Worm (Caenorhabditis elegans) whole organism, L1 larva: ENCODE results near the gene acs-19.
"Not testable (repeated sequence)": the region's sequence is repeated elsewhere in the genome, so short reads cannot be mapped to it uniquely, and the experiment has no call there.

Source experiments
- C04F5.9 ChIP-seq: sonication (generic microtip); optimal IDR thresholded peaks from 2 replicates; lab custom pipeline; 2016; ENCODE audit warnings: missing genetic modification characterization, missing compliant biosample characterization
- C16A3.4 ChIP-seq: fragments of 150-350 bp; optimal IDR thresholded peaks from 2 replicates; lab custom pipeline; 2014; ENCODE audit warnings: missing biosample characterization, missing genetic modification characterization
- C34B4.2 ChIP-seq: sonication (generic microtip); optimal IDR thresholded peaks from 2 replicates; lab custom pipeline; 2017; ENCODE audit warnings: mild to moderate bottlenecking, missing genetic modification characterization, missing compliant biosample characterization
- F16B12.6 ChIP-seq: fragments of 150-350 bp; optimal IDR thresholded peaks from 2 replicates; lab custom pipeline; 2014; ENCODE audit warnings: missing biosample characterization, missing genetic modification characterization
- alr-1 ChIP-seq: fragments of 200-800 bp; sonication (Bioruptor generic); optimal IDR thresholded peaks from 2 replicates; lab custom pipeline; 2018; ENCODE audit warnings: borderline replicate concordance, mild to moderate bottlenecking, missing genetic modification characterization, missing compliant biosample characterization
- blmp-1 ChIP-seq: fragments of 150-350 bp; optimal IDR thresholded peaks from 2 replicates; lab custom pipeline; 2014; ENCODE audit warnings: missing biosample characterization, missing genetic modification characterization
- dpl-1 ChIP-seq, 3 experiments: fragments of 150-350 bp in 2 of 3; sonication (generic microtip) in 1 of 3; optimal IDR thresholded peaks; 2 replicates each; lab custom pipeline; 2014 to 2017; ENCODE audit warnings: missing biosample characterization in 3 of 3, missing genetic modification characterization in 3 of 3, missing genetic modification reagents in 3 of 3
- efl-1 ChIP-seq, 4 experiments: fragments of 150-350 bp; optimal IDR thresholded peaks in 3 of 4; peaks in 1 of 4; 1 replicate in 1 of 4; 2 replicates in 3 of 4; lab custom pipeline; 2014; ENCODE audit warnings: missing biosample characterization in 2 of 4, missing genetic modification characterization in 2 of 4, missing genetic modification reagents in 2 of 4
- efl-3 ChIP-seq: fragments of 200-800 bp; sonication (Bioruptor generic); optimal IDR thresholded peaks from 2 replicates; lab custom pipeline; 2018; ENCODE audit warnings: mild to moderate bottlenecking, missing genetic modification characterization, missing compliant biosample characterization
- egl-27 ChIP-seq, 2 experiments: fragments of 150-350 bp in 1 of 2; sonication (generic microtip); optimal IDR thresholded peaks; 3 replicates each; lab custom pipeline; 2017 to 2018; ENCODE audit warnings: missing biosample characterization in 2 of 2, missing genetic modification characterization in 2 of 2, missing genetic modification reagents in 2 of 2
- elt-2 ChIP-seq: sonication (generic microtip); optimal IDR thresholded peaks from 2 replicates; lab custom pipeline; 2016; ENCODE audit warnings: missing genetic modification characterization, mild to moderate bottlenecking, inconsistent platforms, missing compliant biosample characterization, missing genetic modification reagents
- fkh-8 ChIP-seq: sonication (generic microtip); optimal IDR thresholded peaks from 2 replicates; lab custom pipeline; 2016; ENCODE audit warnings: mild to moderate bottlenecking, missing genetic modification characterization, missing compliant biosample characterization
- fos-1 ChIP-seq: fragments of 150-350 bp; optimal IDR thresholded peaks from 2 replicates; lab custom pipeline; 2014; ENCODE audit warnings: missing biosample characterization, missing genetic modification characterization
- hlh-17 ChIP-seq: fragments of 200-800 bp; sonication (Bioruptor generic); optimal IDR thresholded peaks from 2 replicates; lab custom pipeline; 2018; ENCODE audit warnings: missing genetic modification characterization, mild to moderate bottlenecking, missing compliant biosample characterization, moderate library complexity, borderline replicate concordance
- hpl-2 ChIP-seq: fragments of 150-350 bp; optimal IDR thresholded peaks from 2 replicates; lab custom pipeline; 2014; ENCODE audit warnings: missing biosample characterization, missing genetic modification reagents, missing genetic modification characterization
- irx-1 ChIP-seq: sonication (generic microtip); optimal IDR thresholded peaks from 2 replicates; lab custom pipeline; 2016; ENCODE audit warnings: missing genetic modification characterization, missing compliant biosample characterization
- lin-14 ChIP-seq: fragments of 200-800 bp; sonication (Bioruptor generic); optimal IDR thresholded peaks from 2 replicates; lab custom pipeline; 2018; ENCODE audit warnings: mild to moderate bottlenecking, missing genetic modification characterization, moderate library complexity, missing compliant biosample characterization
- lin-39 ChIP-seq: fragments of 150-350 bp; optimal IDR thresholded peaks from 2 replicates; lab custom pipeline; 2014; ENCODE audit warnings: missing biosample characterization, missing genetic modification reagents, missing genetic modification characterization
- mdl-1 ChIP-seq, 2 experiments: fragments of 150-350 bp; optimal IDR thresholded peaks; 2 replicates each; lab custom pipeline; 2014 to 2017; ENCODE audit warnings: missing biosample characterization in 2 of 2, missing genetic modification characterization in 2 of 2, inconsistent platforms in 1 of 2
- mef-2 ChIP-seq: fragments of 150-350 bp; optimal IDR thresholded peaks from 2 replicates; lab custom pipeline; 2014; ENCODE audit warnings: missing biosample characterization, missing genetic modification characterization
- nhr-11 ChIP-seq: fragments of 150-350 bp; optimal IDR thresholded peaks from 2 replicates; lab custom pipeline; 2014; ENCODE audit warnings: missing biosample characterization, missing genetic modification characterization
- nhr-19 ChIP-seq: fragments of 200-800 bp; sonication (Bioruptor generic); conservative IDR thresholded peaks from 2 replicates; pipeline ENCODE4 v1.3.6; 2022; ENCODE audit warnings: missing genetic modification characterization, missing compliant biosample characterization
- nhr-20 ChIP-seq: sonication (generic microtip); optimal IDR thresholded peaks from 2 replicates; lab custom pipeline; 2016; ENCODE audit warnings: mild to moderate bottlenecking, missing genetic modification characterization, missing compliant biosample characterization
- nhr-237 ChIP-seq: fragments of 150-350 bp; optimal IDR thresholded peaks from 2 replicates; lab custom pipeline; 2014; ENCODE audit warnings: missing biosample characterization, missing genetic modification characterization
- pax-3 ChIP-seq: fragments of 200-800 bp; sonication (Bioruptor generic); optimal IDR thresholded peaks from 2 replicates; lab custom pipeline; 2018; ENCODE audit warnings: mild to moderate bottlenecking, missing genetic modification characterization, moderate library complexity, missing compliant biosample characterization
- snu-23 ChIP-seq: sonication (generic microtip); optimal IDR thresholded peaks from 2 replicates; lab custom pipeline; 2016; ENCODE audit warnings: missing genetic modification characterization, missing compliant biosample characterization
- sox-4 ChIP-seq: sonication (generic microtip); optimal IDR thresholded peaks from 2 replicates; lab custom pipeline; 2016; ENCODE audit warnings: missing genetic modification characterization, missing compliant biosample characterization
- tbx-2 ChIP-seq: sonication (generic microtip); optimal IDR thresholded peaks from 2 replicates; lab custom pipeline; 2016; ENCODE audit warnings: missing genetic modification characterization, missing compliant biosample characterization
- tlp-1 ChIP-seq: fragments of 150-350 bp; optimal IDR thresholded peaks from 2 replicates; lab custom pipeline; 2014; ENCODE audit warnings: missing biosample characterization, missing genetic modification characterization
- unc-98 ChIP-seq: fragments of 200-800 bp; sonication (Bioruptor generic); IDR thresholded peaks from 2 replicates; pipeline ENCODE4 v1.3.6; 2022; ENCODE audit warnings: missing genetic modification characterization, missing compliant biosample characterization
- xbp-1 ChIP-seq: sonication (generic microtip); optimal IDR thresholded peaks from 2 replicates; lab custom pipeline; 2016; ENCODE audit warnings: missing genetic modification characterization, missing compliant biosample characterization
- ztf-11 ChIP-seq, 2 experiments: sonication (generic microtip); optimal IDR thresholded peaks; 2 replicates each; lab custom pipeline; 2016 to 2017; ENCODE audit warnings: missing genetic modification characterization in 2 of 2, missing biosample characterization in 1 of 2, missing compliant biosample characterization in 1 of 2

acs-19 gene

ce11 chrIII:3832291-3832690 is 32.0 kb upstream of the acs-19 start, which contains the start of gene cyp-25A1:
TSS of gene cyp-25A1 (plus strand) at chrIII:3832591.
- TF ChIP-seq sox-4 (tag; lab: Kevin White, UChicago): no peak
- TF ChIP-seq tlp-1 (tag; lab: Kevin White, UChicago): no peak
- no peak for TF ChIP-seq nhr-19 (GFP tag; lab: Robert Waterston, UW)
- TF ChIP-seq nhr-237 (tag; lab: Kevin White, UChicago): no peak
- no peak for TF ChIP-seq egl-27 (tag; optimal IDR thresholded peaks at IDR 0.05; lab: Kevin White, UChicago)
- TF ChIP-seq hlh-17 (GFP tag; lab: Kevin White, UChicago): no peak
- TF ChIP-seq efl-3 (GFP tag; lab: Kevin White, UChicago): no peak

- no peak for TF ChIP-seq mef-2 (tag; lab: Kevin White, UChicago)
- no peak for TF ChIP-seq egl-27 (tag; optimal IDR thresholded peaks at IDR 0.05; lab: Kevin White, UChicago)
- no peak for TF ChIP-seq mdl-1 (tag; optimal IDR thresholded peaks at IDR 0.05; lab: Kevin White, UChicago)
- TF ChIP-seq lin-14: no peak
- no peak for TF ChIP-seq F16B12.6
- TF ChIP-seq nhr-20 (tag; lab: Kevin White, UChicago): peak; percentile 6
- TF ChIP-seq fos-1 (tag; lab: Kevin White, UChicago): no peak
- TF ChIP-seq pax-3 (tag; lab: Kevin White, UChicago): no peak
- TF ChIP-seq fkh-8 (tag; lab: Kevin White, UChicago): no peak
- no peak for TF ChIP-seq snu-23
- TF ChIP-seq elt-2 (tag; lab: Kevin White, UChicago): peak; percentile 73
- TF ChIP-seq efl-1 (optimal IDR thresholded peaks at IDR 0.05; lab: Kevin White, UChicago): no peak
- TF ChIP-seq efl-1 (GFP tag; optimal IDR thresholded peaks at IDR 0.05 in 1 of 2; lab: Kevin White, UChicago): peak in 1 of 2 experiments; percentile 66
- no peak for TF ChIP-seq alr-1 (tag; lab: Kevin White, UChicago)
- no peak for TF ChIP-seq ztf-11 (tag; optimal IDR thresholded peaks at IDR 0.05; lab: Kevin White, UChicago)
- no peak for TF ChIP-seq tlp-1 (tag; lab: Kevin White, UChicago)
- no peak for TF ChIP-seq hpl-2
- TF ChIP-seq lin-39 (tag; lab: Kevin White, UChicago): no peak
- no peak for TF ChIP-seq xbp-1 (tag; lab: Kevin White, UChicago)
- TF ChIP-seq irx-1 (tag; lab: Kevin White, UChicago): no peak
- TF ChIP-seq C16A3.4: no peak
- TF ChIP-seq, all 84 proteins: peak for 3
Measured at ce11 chrIII:3834800-3835271, 29.5 kb upstream of the acs-19 start, which contains the start of gene cyp-25A2. TSS of gene cyp-25A2 (plus strand) at chrIII:3835221.

- TF ChIP-seq nhr-11 (tag; lab: Kevin White, UChicago) (no peak), blmp-1 (tag; lab: Kevin White, UChicago) (peak; percentile 15)
Measured at ce11 chrIII:3839635-3840034, 24.7 kb upstream of the acs-19 start, which contains the start of gene cyp-25A3. TSS of gene cyp-25A3 (minus strand) at chrIII:3839735.

ce11 chrIII:3840279-3840678 is 24.0 kb upstream of the acs-19 start, which contains the start of gene C36A4.11:
TSS of gene C36A4.11 (plus strand) at chrIII:3840579.
- TF ChIP-seq C34B4.2 (tag; lab: Kevin White, UChicago); dpl-1 (GFP tag; optimal IDR thresholded peaks at IDR 0.05; lab: Kevin White, UChicago); C04F5.9 (tag; lab: Kevin White, UChicago): not testable (repeated sequence)

ce11 chrIII:3843514-3843913 is 20.8 kb upstream of the acs-19 start, which contains the start of gene C36A4.4:
TSS of gene C36A4.4 (minus strand) at chrIII:3843614.
- TF ChIP-seq tbx-2 (tag; lab: Kevin White, UChicago); unc-98; C16A3.4: not testable (repeated sequence)
